In the genomic region with DNA sequence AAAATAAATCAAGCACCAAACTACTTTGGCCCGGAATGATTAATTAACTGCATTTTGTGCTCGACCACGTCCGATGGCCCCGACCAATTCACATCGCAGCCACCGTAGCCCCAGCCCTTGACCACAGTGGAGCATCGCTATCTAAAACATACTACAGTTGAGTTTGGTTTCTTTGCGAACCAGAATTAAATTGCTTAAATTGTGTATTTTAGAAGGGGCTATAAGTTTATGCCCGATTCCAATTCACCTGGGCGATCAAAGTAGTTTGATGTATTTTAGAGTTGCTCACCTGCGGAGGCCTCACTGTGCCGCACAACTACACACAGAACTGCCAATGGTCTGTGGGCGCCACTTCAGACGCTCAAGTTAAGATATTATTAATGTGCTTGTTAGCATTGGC, we compare ENCODE assay signal across 1 fruit fly cellular context.
TF ChIP-seq lines count a peak whose summit lies in the region.

No protein-coding gene starts in this region.

TF ChIP-seq in whole organism, embryonic, 481 proteins besides CTCF, POLR2A, EP300 and RAD21 (continued from another document and continues in another):
- TF ChIP-seq abd-A (tag; optimal IDR thresholded peaks at IDR 0.05; lab: Kevin White, UChicago) (no peak), klu (GFP tag; IDR thresholded peaks at IDR 0.05; lab: Robert Waterston, UW) (no peak), CG1024 (GFP tag; IDR thresholded peaks at IDR 0.05; lab: Robert Waterston, UW) (no peak), CG15073 (GFP tag; optimal IDR thresholded peaks at IDR 0.05; lab: Kevin White, UChicago) (no peak), CG10462 (GFP tag; optimal IDR thresholded peaks at IDR 0.05; lab: Kevin White, UChicago) (no peak), Rfx (GFP tag; IDR thresholded peaks at IDR 0.05; lab: Robert Waterston, UW) (peak; percentile 11; the same call in 1 of the 2 replicates), CG11247 (GFP tag; IDR thresholded peaks at IDR 0.05; lab: Robert Waterston, UW) (no peak), Ravus (GFP tag; IDR thresholded peaks at IDR 0.05; lab: Robert Waterston, UW) (no peak), CG10654 (GFP tag; optimal IDR thresholded peaks at IDR 0.05; lab: Kevin White, UChicago) (no peak), Dip3 (GFP tag; optimal IDR thresholded peaks at IDR 0.05; lab: Kevin White, UChicago) (no peak), CG18599 (GFP tag; optimal IDR thresholded peaks at IDR 0.05; lab: Kevin White, UChicago) (peak; percentile 23), CG5245 (GFP tag; optimal IDR thresholded peaks at IDR 0.05; lab: Kevin White, UChicago) (no peak), trh (GFP tag; optimal IDR thresholded peaks at IDR 0.05; lab: Kevin White, UChicago) (no peak), sob (GFP tag; IDR thresholded peaks at IDR 0.05; lab: Robert Waterston, UW) (no peak; the same call in 1 of the 2 replicates), CG8281 (tag; optimal IDR thresholded peaks at IDR 0.05; lab: Kevin White, UChicago) (no peak), Fer1 (GFP tag; optimal IDR thresholded peaks at IDR 0.05; lab: Kevin White, UChicago) (peak; percentile 6), CG14965 (GFP tag; optimal IDR thresholded peaks at IDR 0.05; lab: Kevin White, UChicago; ENCODE audit: borderline replicate concordance) (no peak), gfzf (GFP tag; optimal IDR thresholded peaks at IDR 0.05; lab: Kevin White, UChicago) (no peak), gt (GFP tag; IDR thresholded peaks at IDR 0.05; lab: Robert Waterston, UW) (no peak), lab (GFP tag; optimal IDR thresholded peaks at IDR 0.05; lab: Kevin White, UChicago) (peak; percentile 13), CG7786 (GFP tag; optimal IDR thresholded peaks at IDR 0.05; lab: Kevin White, UChicago) (no peak), CG1832 (GFP tag; optimal IDR thresholded peaks at IDR 0.05; lab: Kevin White, UChicago) (no peak), row (GFP tag; IDR thresholded peaks at IDR 0.05; lab: Robert Waterston, UW) (peak; percentile 61), Ada2b (GFP tag; IDR thresholded peaks at IDR 0.05; lab: Robert Waterston, UW) (peak; percentile 38; the same call in 1 of the 2 replicates), pb (GFP tag; optimal IDR thresholded peaks at IDR 0.05; lab: Kevin White, UChicago) (no peak), dmrt99B (tag; optimal IDR thresholded peaks at IDR 0.05; lab: Kevin White, UChicago) (peak; percentile 16), ind (GFP tag; optimal IDR thresholded peaks at IDR 0.05; lab: Kevin White, UChicago) (peak; percentile 2), CG11723 (GFP tag; optimal IDR thresholded peaks at IDR 0.05; lab: Kevin White, UChicago) (no peak), CG32532 (GFP tag; IDR thresholded peaks at IDR 0.05; lab: Robert Waterston, UW) (no peak), CG13287 (GFP tag; IDR thresholded peaks at IDR 0.05; lab: Robert Waterston, UW; ENCODE audit: partially characterized antibody) (no peak), MBD-R2 (GFP tag; IDR thresholded peaks at IDR 0.05; lab: Robert Waterston, UW) (no peak), CG3847 (GFP tag; IDR thresholded peaks at IDR 0.05; lab: Robert Waterston, UW) (no peak), stc (GFP tag; IDR thresholded peaks at IDR 0.05; lab: Robert Waterston, UW) (no peak), toy (GFP tag; IDR thresholded peaks at IDR 0.05; lab: Robert Waterston, UW) (no peak), Mrtf (GFP tag; IDR thresholded peaks at IDR 0.05; lab: Robert Waterston, UW) (no peak), CG13894 (tag; optimal IDR thresholded peaks at IDR 0.05; lab: Kevin White, UChicago) (no peak), unpg (GFP tag; optimal IDR thresholded peaks at IDR 0.05; lab: Kevin White, UChicago) (no peak), CG43689 (GFP tag; IDR thresholded peaks at IDR 0.05; lab: Robert Waterston, UW) (no peak), Ssrp (tag; optimal IDR thresholded peaks at IDR 0.05; lab: Kevin White, UChicago) (no peak), lmd (GFP tag; IDR thresholded peaks at IDR 0.05; lab: Robert Waterston, UW) (peak; percentile 25; the same call in 1 of the 2 replicates), D (optimal IDR thresholded peaks at IDR 0.05; lab: Kevin White, UChicago) (no peak), D (GFP tag; optimal IDR thresholded peaks at IDR 0.05; lab: Kevin White, UChicago) (no peak), Dref (GFP tag; IDR thresholded peaks at IDR 0.05; lab: Robert Waterston, UW) (no peak), unc-4 (GFP tag; IDR thresholded peaks at IDR 0.05; lab: Robert Waterston, UW; ENCODE audit: partially characterized antibody) (no peak), CG6272 (GFP tag; IDR thresholded peaks at IDR 0.05; lab: Robert Waterston, UW) (no peak), crp (GFP tag; optimal IDR thresholded peaks at IDR 0.05; lab: Kevin White, UChicago) (no peak), tgo (GFP tag; IDR thresholded peaks at IDR 0.05; lab: Robert Waterston, UW) (no peak), her (GFP tag; optimal IDR thresholded peaks at IDR 0.05; lab: Kevin White, UChicago) (no peak), eve (GFP tag; optimal IDR thresholded peaks at IDR 0.05; lab: Kevin White, UChicago) (no peak), CG8290 (GFP tag; optimal IDR thresholded peaks at IDR 0.05; lab: Kevin White, UChicago) (no peak), CG8290 (tag; optimal IDR thresholded peaks at IDR 0.05; lab: Kevin White, UChicago) (peak in 1 of 2 experiments; percentile 45), grau (tag; optimal IDR thresholded peaks at IDR 0.05; lab: Kevin White, UChicago) (peak; percentile 53), Dfd (GFP tag; optimal IDR thresholded peaks at IDR 0.05; lab: Kevin White, UChicago) (no peak), CG13123 (GFP tag; optimal IDR thresholded peaks at IDR 0.05; lab: Kevin White, UChicago) (no peak), vfl (GFP tag; optimal IDR thresholded peaks at IDR 0.05; lab: Kevin White, UChicago) (no peak), CG10979 (tag; optimal IDR thresholded peaks at IDR 0.05; lab: Kevin White, UChicago) (no peak), CG34422 (GFP tag; IDR thresholded peaks at IDR 0.05; lab: Robert Waterston, UW) (peak; percentile 21; the same call in 1 of the 3 replicates), CG5953 (GFP tag; IDR thresholded peaks at IDR 0.05; lab: Robert Waterston, UW) (no peak), gcm (GFP tag; optimal IDR thresholded peaks at IDR 0.05; lab: Kevin White, UChicago) (no peak), ase (GFP tag; IDR thresholded peaks at IDR 0.05; lab: Robert Waterston, UW) (no peak), kni (GFP tag; optimal IDR thresholded peaks at IDR 0.05; lab: Kevin White, UChicago) (no peak), CoRest (tag; optimal IDR thresholded peaks at IDR 0.05; lab: Kevin White, UChicago) (no peak), CG11093 (GFP tag; IDR thresholded peaks at IDR 0.05; lab: Robert Waterston, UW) (0 out of 3 replicates have a peak, but pooled peaks have one; percentile 20), esg (GFP tag; conservative IDR thresholded peaks at IDR 0.05; lab: Robert Waterston, UW) (no peak), NfI (GFP tag; optimal IDR thresholded peaks at IDR 0.05; lab: Kevin White, UChicago) (no peak), CG2678 (tag; optimal IDR thresholded peaks at IDR 0.05; lab: Kevin White, UChicago) (peak; percentile 20), Med (GFP tag; lab: Kevin White, UChicago) (peak; percentile 72), disco-r (GFP tag; optimal IDR thresholded peaks at IDR 0.05; lab: Kevin White, UChicago) (no peak), eyg (GFP tag; optimal IDR thresholded peaks at IDR 0.05; lab: Kevin White, UChicago) (no peak), salm (tag; optimal IDR thresholded peaks at IDR 0.05; lab: Kevin White, UChicago) (no peak), crc (GFP tag; optimal IDR thresholded peaks at IDR 0.05; lab: Kevin White, UChicago) (no peak), Ets97D (GFP tag; optimal IDR thresholded peaks at IDR 0.05; lab: Kevin White, UChicago) (no peak), CG7556 (GFP tag; optimal IDR thresholded peaks at IDR 0.05; lab: Kevin White, UChicago) (no peak), CG12236 (GFP tag; optimal IDR thresholded peaks at IDR 0.05; lab: Kevin White, UChicago) (no peak), Neu2 (GFP tag; optimal IDR thresholded peaks at IDR 0.05; lab: Kevin White, UChicago; ENCODE audit: borderline replicate concordance) (no peak), h (optimal IDR thresholded peaks at IDR 0.05; lab: Kevin White, UChicago) (no peak), CG8359 (GFP tag; optimal IDR thresholded peaks at IDR 0.05; lab: Kevin White, UChicago; ENCODE audit: borderline replicate concordance) (no peak), bsh (GFP tag; optimal IDR thresholded peaks at IDR 0.05; lab: Kevin White, UChicago) (no peak), Hr78 (GFP tag; optimal IDR thresholded peaks at IDR 0.05; lab: Kevin White, UChicago) (no peak), Sox102F (GFP tag; optimal IDR thresholded peaks at IDR 0.05; lab: Kevin White, UChicago) (peak; percentile 15), CG17829 (tag; optimal IDR thresholded peaks at IDR 0.05; lab: Kevin White, UChicago) (no peak), CkIIα-i1 (GFP tag; IDR thresholded peaks at IDR 0.05; lab: Robert Waterston, UW) (no peak), CG4820 (GFP tag; optimal IDR thresholded peaks at IDR 0.05; lab: Kevin White, UChicago) (no peak), Aef1 (GFP tag; IDR thresholded peaks at IDR 0.05; lab: Robert Waterston, UW) (peak; percentile 10; the same call in 1 of the 3 replicates), CG32767 (GFP tag; IDR thresholded peaks at IDR 0.05; lab: Robert Waterston, UW) (no peak), tll (GFP tag; optimal IDR thresholded peaks at IDR 0.05; lab: Kevin White, UChicago) (no peak), CG13624 (GFP tag; optimal IDR thresholded peaks at IDR 0.05; lab: Kevin White, UChicago) (no peak), dm (GFP tag; optimal IDR thresholded peaks at IDR 0.05; lab: Kevin White, UChicago) (no peak), Jarid2 (GFP tag; optimal IDR thresholded peaks at IDR 0.05; lab: Kevin White, UChicago) (no peak), CG7357 (GFP tag; IDR thresholded peaks at IDR 0.05; lab: Robert Waterston, UW) (no peak), Trl (optimal IDR thresholded peaks at IDR 0.05; lab: Kevin White, UChicago) (no peak), Trl (GFP tag; optimal IDR thresholded peaks at IDR 0.05; lab: Kevin White, UChicago) (no peak), Gug (GFP tag; IDR thresholded peaks at IDR 0.05; lab: Robert Waterston, UW) (no peak; the same call in 3 of the 4 replicates), repo (GFP tag; optimal IDR thresholded peaks at IDR 0.05; lab: Kevin White, UChicago) (no peak), Hand (GFP tag; optimal IDR thresholded peaks at IDR 0.05; lab: Kevin White, UChicago) (no peak), GATAe (GFP tag; conservative IDR thresholded peaks at IDR 0.05; lab: Robert Waterston, UW) (no peak), zfh2 (GFP tag; optimal IDR thresholded peaks at IDR 0.05; lab: Kevin White, UChicago) (no peak), kah (GFP tag; optimal IDR thresholded peaks at IDR 0.05; lab: Kevin White, UChicago) (no peak), Lpt (GFP tag; optimal IDR thresholded peaks at IDR 0.05; lab: Kevin White, UChicago) (no peak), TFAM (GFP tag; optimal IDR thresholded peaks at IDR 0.05; lab: Kevin White, UChicago) (no peak), CG30431 (GFP tag; optimal IDR thresholded peaks at IDR 0.05; lab: Kevin White, UChicago) (no peak), Sin3A (optimal IDR thresholded peaks at IDR 0.05; lab: Kevin White, UChicago) (no peak), CG7839 (tag; optimal IDR thresholded peaks at IDR 0.05; lab: Kevin White, UChicago) (peak; percentile 35), z (GFP tag; IDR thresholded peaks at IDR 0.05; lab: Robert Waterston, UW) (no peak), CG4424 (GFP tag; optimal IDR thresholded peaks at IDR 0.05; lab: Kevin White, UChicago) (no peak), HLH54F (GFP tag; optimal IDR thresholded peaks at IDR 0.05; lab: Kevin White, UChicago) (no peak), nom (GFP tag; optimal IDR thresholded peaks at IDR 0.05; lab: Kevin White, UChicago) (no peak), Dll (GFP tag; IDR thresholded peaks at IDR 0.05; lab: Robert Waterston, UW; ENCODE audit: partially characterized antibody) (no peak), Deaf1 (tag; optimal IDR thresholded peaks at IDR 0.05; lab: Kevin White, UChicago) (no peak), caup (GFP tag; optimal IDR thresholded peaks at IDR 0.05; lab: Kevin White, UChicago; ENCODE audit: severe bottlenecking) (no peak), dysf (GFP tag; IDR thresholded peaks at IDR 0.05; lab: Robert Waterston, UW) (peak; percentile 63), danr (GFP tag; IDR thresholded peaks at IDR 0.05; lab: Robert Waterston, UW) (no peak), ato (GFP tag; IDR thresholded peaks at IDR 0.05; lab: Robert Waterston, UW; ENCODE audit: partially characterized antibody) (no peak), gem (tag; optimal IDR thresholded peaks at IDR 0.05; lab: Kevin White, UChicago) (peak; percentile 30), shn (GFP tag; optimal IDR thresholded peaks at IDR 0.05; lab: Kevin White, UChicago) (no peak), CG7963 (GFP tag; IDR thresholded peaks at IDR 0.05; lab: Robert Waterston, UW; ENCODE audit: partially characterized antibody) (no peak), Sox100B (GFP tag; optimal IDR thresholded peaks at IDR 0.05; lab: Kevin White, UChicago) (no peak), cas (GFP tag; IDR thresholded peaks at IDR 0.05; lab: Robert Waterston, UW) (no peak), CG15011 (GFP tag; optimal IDR thresholded peaks at IDR 0.05; lab: Kevin White, UChicago) (no peak), Hsf (GFP tag; optimal IDR thresholded peaks at IDR 0.05; lab: Kevin White, UChicago) (no peak), ash1 (GFP tag; optimal IDR thresholded peaks at IDR 0.05; lab: Kevin White, UChicago) (no peak), pan (optimal IDR thresholded peaks at IDR 0.05; lab: Kevin White, UChicago) (no peak), pan (GFP tag; optimal IDR thresholded peaks at IDR 0.05 in 1 of 2, IDR thresholded peaks at IDR 0.05 in 1 of 2) (peak in 1 of 2 experiments; percentile 14), pita (GFP tag; optimal IDR thresholded peaks at IDR 0.05; lab: Kevin White, UChicago) (no peak), mam (GFP tag; optimal IDR thresholded peaks at IDR 0.05; lab: Kevin White, UChicago) (no peak), YL-1 (GFP tag; optimal IDR thresholded peaks at IDR 0.05; lab: Kevin White, UChicago) (no peak), ci (GFP tag; IDR thresholded peaks at IDR 0.05; lab: Robert Waterston, UW) (peak; percentile 24; the same call in 1 of the 3 replicates), knrl (GFP tag; IDR thresholded peaks at IDR 0.05; lab: Robert Waterston, UW; ENCODE audit: partially characterized antibody) (no peak), Fer2 (tag; optimal IDR thresholded peaks at IDR 0.05; lab: Kevin White, UChicago) (no peak), Dbx (GFP tag; IDR thresholded peaks at IDR 0.05; lab: Robert Waterston, UW) (no peak), CG31365 (tag; optimal IDR thresholded peaks at IDR 0.05; lab: Kevin White, UChicago) (no peak), CG10147 (GFP tag; optimal IDR thresholded peaks at IDR 0.05; lab: Kevin White, UChicago) (no peak)
